Worm (Caenorhabditis elegans): Measurements from ENCODE around the gene F16B4.4.

ce11 chrV:1553004-1553403, 40.8 kb upstream of the F16B4.4 start, which contains the start of gene srsx-8:
- TF ChIP-seq hnd-1 (tag; optimal IDR thresholded peaks at IDR 0.05) = no peak
- no peak for TF ChIP-seq ama-1 (optimal IDR thresholded peaks at IDR 0.05)
- TF ChIP-seq hmg-4 (GFP tag; optimal IDR thresholded peaks at IDR 0.05) = no peak
- no peak for TF ChIP-seq tbx-37 (GFP tag; conservative IDR thresholded peaks at IDR 0.05)

All from whole organism, early embryonic.